Fruit fly (Drosophila melanogaster) whole organism, embryonic: ENCODE data around the gene Atpalpha.
A peak's percentile ranks its signal among the peaks of the same experiment; 100 is the strongest.

Experiments
- Ada2b ChIP-seq: fragments of 200-800 bp; sonication (Bioruptor generic); IDR thresholded peaks from 2 replicates; pipeline ENCODE4 v1.3.6; 2022; ENCODE audit warnings: missing biosample characterization, missing genetic modification characterization
- Blimp-1 ChIP-seq: fragments of 200-800 bp; sonication (Bioruptor generic); optimal IDR thresholded peaks from 3 replicates; lab custom pipeline; 2018; ENCODE audit warnings: missing biosample characterization, missing genetic modification characterization, mild to moderate bottlenecking, moderate library complexity, missing genetic modification reagents
- C15 ChIP-seq: fragments of 200-800 bp; sonication (Bioruptor generic); IDR thresholded peaks from 3 replicates; pipeline ENCODE4 v1.3.6; 2022; ENCODE audit warnings: missing biosample characterization, missing genetic modification characterization
- CG10431 ChIP-seq: fragments of 200-800 bp; sonication (Bioruptor generic); optimal IDR thresholded peaks from 3 replicates; lab custom pipeline; 2018; ENCODE audit warnings: missing biosample characterization, mild to moderate bottlenecking, missing genetic modification characterization
- CG10959 ChIP-seq: fragments of 200-800 bp; sonication (Bioruptor generic); IDR thresholded peaks from 2 replicates; pipeline ENCODE4 v1.3.6; 2022; ENCODE audit warnings: missing biosample characterization, missing genetic modification characterization
- CG11695 ChIP-seq: fragments of 200-800 bp; sonication (Bioruptor generic); IDR thresholded peaks from 3 replicates; pipeline ENCODE4 v1.3.6; 2022; ENCODE audit warnings: missing biosample characterization, missing genetic modification characterization
- CG13287 ChIP-seq: fragments of 200-800 bp; sonication (Bioruptor generic); IDR thresholded peaks from 2 replicates; pipeline ENCODE4 v1.3.6; 2022; ENCODE audit warnings: missing biosample characterization, missing genetic modification characterization; ENCODE audit not compliant: partially characterized antibody
- CG14860 ChIP-seq: fragments of 200-800 bp; sonication (Bioruptor generic); IDR thresholded peaks from 3 replicates; pipeline ENCODE4 v1.3.6; 2022; ENCODE audit warnings: missing biosample characterization, missing genetic modification characterization; ENCODE audit not compliant: partially characterized antibody
- CG1529 ChIP-seq: fragments of 200-800 bp; sonication (Bioruptor generic); optimal IDR thresholded peaks from 3 replicates; lab custom pipeline; 2018; ENCODE audit warnings: missing biosample characterization, missing genetic modification characterization
- CG17912 ChIP-seq: fragments of 200-800 bp; sonication (Bioruptor generic); optimal IDR thresholded peaks from 2 replicates; lab custom pipeline; 2018; ENCODE audit warnings: missing biosample characterization, mild to moderate bottlenecking, missing genetic modification characterization
- CG31224 ChIP-seq: fragments of 200-800 bp; sonication (Bioruptor generic); IDR thresholded peaks from 2 replicates; pipeline ENCODE4 v1.3.6; 2022; ENCODE audit warnings: missing biosample characterization, missing genetic modification characterization
- CG3995 ChIP-seq: fragments of 200-800 bp; sonication (Bioruptor generic); optimal IDR thresholded peaks from 3 replicates; lab custom pipeline; 2016; ENCODE audit warnings: missing biosample characterization, missing genetic modification characterization
- CG4282 ChIP-seq: fragments of 200-800 bp; sonication (Bioruptor generic); optimal IDR thresholded peaks from 2 replicates; lab custom pipeline; 2016; ENCODE audit warnings: missing biosample characterization, missing genetic modification characterization
- CG4360 ChIP-seq: fragments of 200-800 bp; sonication (Bioruptor generic); IDR thresholded peaks from 2 replicates; pipeline ENCODE4 v1.3.6; 2022; ENCODE audit warnings: missing biosample characterization, missing genetic modification characterization
- CG4404 ChIP-seq: fragments of 200-800 bp; sonication (Bioruptor generic); IDR thresholded peaks from 2 replicates; pipeline ENCODE4 v1.3.6; 2022; ENCODE audit warnings: missing biosample characterization, missing genetic modification characterization
- CG4820 ChIP-seq: fragments of 200-800 bp; sonication (Bioruptor generic); optimal IDR thresholded peaks from 3 replicates; lab custom pipeline; 2016; ENCODE audit warnings: missing biosample characterization, missing genetic modification characterization
- CG5180 ChIP-seq: fragments of 200-800 bp; sonication (Bioruptor generic); optimal IDR thresholded peaks from 3 replicates; lab custom pipeline; 2017; ENCODE audit warnings: missing biosample characterization, missing genetic modification characterization, mild to moderate bottlenecking, moderate library complexity, missing genetic modification reagents
- Camta ChIP-seq: fragments of 200-800 bp; sonication (Bioruptor generic); optimal IDR thresholded peaks from 2 replicates; lab custom pipeline; 2016; ENCODE audit warnings: missing biosample characterization, missing genetic modification characterization
- D ChIP-seq, 2 experiments: fragments of 200-800 bp in 1 of 2; fragments of >200 bp in 1 of 2; sonication (Bioruptor generic) in 1 of 2; optimal IDR thresholded peaks; 2 replicates in 1 of 2; 3 replicates in 1 of 2; lab custom pipeline; 2017; ENCODE audit warnings: mild to moderate bottlenecking in 1 of 2, missing biosample characterization in 1 of 2, missing genetic modification characterization in 1 of 2, missing genetic modification reagents in 1 of 2
- Dbx ChIP-seq: fragments of 200-800 bp; sonication (Bioruptor generic); IDR thresholded peaks from 3 replicates; pipeline ENCODE4 v1.3.6; 2022; ENCODE audit warnings: missing biosample characterization, missing genetic modification characterization
- Ets65A ChIP-seq: fragments of 200-800 bp; sonication (Bioruptor generic); peaks from one replicate; lab custom pipeline; 2016; ENCODE audit warnings: missing biosample characterization, missing genetic modification characterization
- H2.0 ChIP-seq: fragments of 200-800 bp; sonication (Bioruptor generic); IDR thresholded peaks from 2 replicates; pipeline ENCODE4 v1.3.6; 2022; ENCODE audit warnings: missing biosample characterization, missing genetic modification characterization
- HLH3B ChIP-seq: fragments of 200-800 bp; sonication (Bioruptor generic); IDR thresholded peaks from 2 replicates; pipeline ENCODE4 v1.3.6; 2022; ENCODE audit warnings: missing biosample characterization, missing genetic modification characterization
- HLHmδ ChIP-seq: fragments of 200-800 bp; sonication (Bioruptor generic); optimal IDR thresholded peaks from 2 replicates; lab custom pipeline; 2018; ENCODE audit warnings: missing biosample characterization, mild to moderate bottlenecking, missing genetic modification characterization, moderate library complexity
- Jarid2 ChIP-seq: fragments of 200-800 bp; sonication (Bioruptor generic); optimal IDR thresholded peaks from 3 replicates; lab custom pipeline; 2017; ENCODE audit warnings: mild to moderate bottlenecking, missing biosample characterization, missing genetic modification reagents, missing genetic modification characterization
- Mrtf ChIP-seq: fragments of 200-800 bp; sonication (Bioruptor generic); IDR thresholded peaks from 3 replicates; pipeline ENCODE4 v1.3.6; 2022; ENCODE audit warnings: missing biosample characterization, missing genetic modification characterization
- NK7.1 ChIP-seq: fragments of 200-800 bp; sonication (Bioruptor generic); optimal IDR thresholded peaks from 3 replicates; lab custom pipeline; 2016; ENCODE audit warnings: missing biosample characterization, missing genetic modification characterization
- NfI ChIP-seq: fragments of 200-800 bp; sonication (Bioruptor generic); optimal IDR thresholded peaks from 3 replicates; lab custom pipeline; 2018; ENCODE audit warnings: missing biosample characterization, mild to moderate bottlenecking, missing genetic modification characterization, moderate library complexity
- Six4 ChIP-seq: fragments of 200-800 bp; sonication (Bioruptor generic); optimal IDR thresholded peaks from 2 replicates; lab custom pipeline; 2016; ENCODE audit warnings: missing biosample characterization, missing genetic modification characterization
- TFAM ChIP-seq: fragments of 200-800 bp; sonication (Bioruptor generic); optimal IDR thresholded peaks from 2 replicates; lab custom pipeline; 2017; ENCODE audit warnings: missing biosample characterization, missing genetic modification characterization, inconsistent platforms
- bsh ChIP-seq, 2 experiments: fragments of 200-800 bp; sonication (Bioruptor generic); optimal IDR thresholded peaks; 2 replicates each; lab custom pipeline; 2017 to 2018; ENCODE audit warnings: mild to moderate bottlenecking in 2 of 2, missing biosample characterization in 2 of 2, missing genetic modification characterization in 2 of 2, moderate library complexity in 1 of 2
- btn ChIP-seq: fragments of 200-800 bp; sonication (Bioruptor generic); optimal IDR thresholded peaks from 2 replicates; lab custom pipeline; 2016; ENCODE audit warnings: missing biosample characterization, missing genetic modification characterization
- dpn ChIP-seq, 2 experiments: fragments of 200-800 bp; sonication (Bioruptor generic); optimal IDR thresholded peaks; 3 replicates each; lab custom pipeline; 2016; ENCODE audit warnings: missing biosample characterization in 2 of 2, missing genetic modification characterization in 2 of 2
- fd102C ChIP-seq: fragments of 200-800 bp; sonication (Bioruptor generic); optimal IDR thresholded peaks from 2 replicates; lab custom pipeline; 2018; ENCODE audit warnings: missing biosample characterization, mild to moderate bottlenecking, missing genetic modification characterization, moderate library complexity
- fru ChIP-seq: fragments of >200 bp; optimal IDR thresholded peaks from 2 replicates; lab custom pipeline; 2017
- gem ChIP-seq: fragments of 200-800 bp; sonication (Bioruptor generic); optimal IDR thresholded peaks from 2 replicates; lab custom pipeline; 2019; ENCODE audit warnings: missing biosample characterization, mild to moderate bottlenecking, missing genetic modification characterization, moderate library complexity
- gt ChIP-seq: fragments of 200-800 bp; sonication (Bioruptor generic); IDR thresholded peaks from 2 replicates; pipeline ENCODE4 v1.3.6; 2022; ENCODE audit warnings: missing biosample characterization, missing genetic modification characterization
- luna ChIP-seq: fragments of 200-800 bp; sonication (Bioruptor generic); optimal IDR thresholded peaks from 2 replicates; lab custom pipeline; 2016; ENCODE audit warnings: missing biosample characterization, missing genetic modification characterization
- nerfin-2 ChIP-seq: fragments of 200-800 bp; sonication (Bioruptor generic); IDR thresholded peaks from 2 replicates; pipeline ENCODE4 v1.3.6; 2022; ENCODE audit warnings: missing biosample characterization, missing genetic modification characterization; ENCODE audit not compliant: partially characterized antibody
- oc ChIP-seq: fragments of 200-800 bp; sonication (Bioruptor generic); optimal IDR thresholded peaks from 2 replicates; lab custom pipeline; 2018; ENCODE audit warnings: missing biosample characterization, mild to moderate bottlenecking, missing genetic modification characterization, moderate library complexity
- otp ChIP-seq: fragments of 200-800 bp; sonication (Bioruptor generic); IDR thresholded peaks from 3 replicates; pipeline ENCODE4, ENCODE4 v1.3.6; 2022; ENCODE audit warnings: missing biosample characterization, missing genetic modification characterization
- peb ChIP-seq: fragments of 200-800 bp; sonication (Bioruptor generic); IDR thresholded peaks from 2 replicates; pipeline ENCODE4 v1.3.6; 2022; ENCODE audit warnings: missing biosample characterization, missing genetic modification characterization
- phol ChIP-seq: fragments of 200-800 bp; sonication (Bioruptor generic); optimal IDR thresholded peaks from 3 replicates; lab custom pipeline; 2018; ENCODE audit warnings: missing biosample characterization, mild to moderate bottlenecking, missing genetic modification characterization, moderate library complexity
- pita ChIP-seq: fragments of 200-800 bp; sonication (Bioruptor generic); optimal IDR thresholded peaks from 2 replicates; lab custom pipeline; 2017; ENCODE audit warnings: missing biosample characterization, mild to moderate bottlenecking, missing genetic modification characterization
- pnt ChIP-seq: fragments of 200-800 bp; sonication (Bioruptor generic); optimal IDR thresholded peaks from 3 replicates; lab custom pipeline; 2016; ENCODE audit warnings: missing biosample characterization, missing genetic modification characterization
- salm ChIP-seq: fragments of 200-800 bp; sonication (Bioruptor generic); optimal IDR thresholded peaks from 2 replicates; lab custom pipeline; 2018; ENCODE audit warnings: missing biosample characterization, mild to moderate bottlenecking, missing genetic modification characterization
- sna ChIP-seq: fragments of 200-800 bp; sonication (Bioruptor generic); IDR thresholded peaks from 2 replicates; pipeline ENCODE4 v1.3.6; 2022; ENCODE audit warnings: missing biosample characterization, missing genetic modification characterization; ENCODE audit not compliant: partially characterized antibody
- so ChIP-seq: fragments of 200-800 bp; sonication (Bioruptor generic); IDR thresholded peaks from 3 replicates; pipeline ENCODE4 v1.3.6; 2022; ENCODE audit warnings: missing biosample characterization, missing genetic modification characterization
- zen2 ChIP-seq: fragments of 200-800 bp; sonication (Bioruptor generic); IDR thresholded peaks from 3 replicates; pipeline ENCODE4 v1.3.6; 2022; ENCODE audit warnings: missing biosample characterization, missing genetic modification characterization; ENCODE audit not compliant: partially characterized antibody
- zfh1 ChIP-seq: fragments of 200-800 bp; sonication (Bioruptor generic); IDR thresholded peaks from 3 replicates; pipeline ENCODE4 v1.3.6; 2022; ENCODE audit warnings: missing biosample characterization, missing genetic modification characterization
- zfh2 ChIP-seq: fragments of 200-800 bp; sonication (Bioruptor generic); optimal IDR thresholded peaks from 2 replicates; lab custom pipeline; 2016; ENCODE audit warnings: missing biosample characterization, missing genetic modification characterization

Gene Atpalpha

DNA sequence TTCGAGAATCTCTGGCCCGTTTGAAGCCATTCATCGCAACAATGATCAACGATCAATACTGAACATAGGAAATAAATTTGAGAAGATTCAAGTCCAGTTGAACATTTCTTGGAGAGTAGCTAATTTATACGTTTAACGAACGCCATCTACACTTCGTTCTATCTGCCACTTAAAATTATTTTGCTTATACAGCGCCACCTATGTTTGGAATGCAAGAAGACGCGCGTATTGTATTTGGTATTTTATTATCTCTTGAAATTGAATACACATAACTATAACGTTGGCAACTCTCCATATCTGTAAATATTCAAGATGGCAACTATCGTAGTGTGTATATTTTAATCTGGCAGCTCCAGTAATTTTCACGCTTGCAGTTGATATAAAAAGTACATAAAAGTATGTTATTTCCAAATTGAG, 515 bp upstream of the Atpalpha start (continued):
- TF ChIP-seq Dbx (GFP tag; lab: Robert Waterston, UW) (peak; percentile 63; the same call in 2 of the 3 replicates), H2.0 (no peak), Mrtf (GFP tag; lab: Robert Waterston, UW) (no peak), C15 (GFP tag; lab: Robert Waterston, UW) (no peak), NfI (GFP tag; lab: Kevin White, UChicago) (peak; percentile 63), HLHmδ (no peak), oc (tag; lab: Kevin White, UChicago) (peak; percentile 52), bsh (GFP tag; optimal IDR thresholded peaks at IDR 0.05; lab: Kevin White, UChicago) (no peak), CG4360 (GFP tag; lab: Robert Waterston, UW) (no peak), Camta (GFP tag; lab: Kevin White, UChicago) (no peak), CG4282 (GFP tag; lab: Kevin White, UChicago) (no peak), CG10959 (GFP tag; lab: Robert Waterston, UW) (no peak), Six4 (GFP tag; lab: Kevin White, UChicago) (no peak), NK7.1 (GFP tag; lab: Kevin White, UChicago) (no peak), zen2 (GFP tag; lab: Robert Waterston, UW) (no peak), Jarid2 (GFP tag; lab: Kevin White, UChicago) (no peak), CG31224 (GFP tag; lab: Robert Waterston, UW) (no peak), peb (no peak), gt (no peak), Blimp-1 (GFP tag; lab: Kevin White, UChicago) (no peak), D (optimal IDR thresholded peaks at IDR 0.05; lab: Kevin White, UChicago) (no peak), D (GFP tag; optimal IDR thresholded peaks at IDR 0.05; lab: Kevin White, UChicago) (no peak), otp (no peak; the same call in 2 of the 3 replicates), CG5180 (GFP tag; lab: Kevin White, UChicago) (no peak), CG17912 (GFP tag; lab: Kevin White, UChicago) (peak; percentile 24), TFAM (GFP tag; lab: Kevin White, UChicago) (no peak), gem (tag; lab: Kevin White, UChicago) (no peak), Ets65A (no peak), pita (GFP tag; lab: Kevin White, UChicago) (peak; percentile 80), zfh2 (GFP tag; lab: Kevin White, UChicago) (no peak), salm (tag; lab: Kevin White, UChicago) (no peak), luna (GFP tag; lab: Kevin White, UChicago) (peak; percentile 10), nerfin-2 (GFP tag; lab: Robert Waterston, UW) (no peak), sna (GFP tag; lab: Robert Waterston, UW) (no peak), fru (no peak), dpn (GFP tag; optimal IDR thresholded peaks at IDR 0.05; lab: Kevin White, UChicago) (peak; percentile 46 to 57), Ada2b (GFP tag; lab: Robert Waterston, UW) (no peak), CG14860 (GFP tag; lab: Robert Waterston, UW) (no peak), btn (GFP tag; lab: Kevin White, UChicago) (no peak), CG4404 (GFP tag; lab: Robert Waterston, UW) (no peak), CG10431 (GFP tag; lab: Kevin White, UChicago) (no peak), fd102C (no peak), CG3995 (GFP tag; lab: Kevin White, UChicago) (no peak), CG13287 (GFP tag; lab: Robert Waterston, UW) (no peak), zfh1 (GFP tag; lab: Robert Waterston, UW) (peak; percentile 7; the same call in 1 of the 3 replicates), CG11695 (GFP tag; lab: Robert Waterston, UW) (no peak), HLH3B (no peak), CG4820 (GFP tag; lab: Kevin White, UChicago) (no peak), pnt (GFP tag; lab: Kevin White, UChicago) (peak; percentile 20), CG1529 (no peak), phol (tag; lab: Kevin White, UChicago) (no peak), so (no peak)
